Worm (Caenorhabditis elegans): ENCODE data around the gene Y49A3A.4.

Y49A3A.4 gene

ce11 chrV:14320730-14321319 lies 37.9 kb downstream of the Y49A3A.4 start (continued):
- TF ChIP-seq fkh-3 (tag; optimal IDR thresholded peaks at IDR 0.05) (no peak), pbrm-1 (GFP tag; IDR thresholded peaks at IDR 0.05) (0 out of 2 replicates have a peak, but pooled peaks have one; percentile 14), madf-3 (GFP tag; IDR thresholded peaks at IDR 0.05) (no peak), ceh-40 (GFP tag; IDR thresholded peaks at IDR 0.05) (no peak), aptf-2 (GFP tag; conservative IDR thresholded peaks at IDR 0.05) (no peak), let-526 (GFP tag; IDR thresholded peaks at IDR 0.05) (no peak), ccch-3 (GFP tag; optimal IDR thresholded peaks at IDR 0.05) (no peak), B0336.3 (GFP tag; IDR thresholded peaks at IDR 0.05) (peak; percentile 31; the same call in 1 of the 2 replicates), nhr-120 (GFP tag; IDR thresholded peaks at IDR 0.05) (no peak)

ce11 chrV:14320246-14320645 lies 38.4 kb downstream of the Y49A3A.4 start, which contains the start of gene F47B8.14:
F47B8.14 (plus strand) TSS chrV:14320546.
- TF ChIP-seq atf-7 (tag; optimal IDR thresholded peaks at IDR 0.05) = no peak
- no peak for TF ChIP-seq F39B2.1 (GFP tag; IDR thresholded peaks at IDR 0.05)
- no peak for TF ChIP-seq chd-7 (tag; optimal IDR thresholded peaks at IDR 0.05)
- TF ChIP-seq rcor-1 (GFP tag; IDR thresholded peaks at IDR 0.05) = no peak
- no peak for TF ChIP-seq D2030.7 (GFP tag; IDR thresholded peaks at IDR 0.05)
- no peak for TF ChIP-seq sdz-38 (tag; optimal IDR thresholded peaks at IDR 0.05)
- no peak for TF ChIP-seq madf-3 (GFP tag; IDR thresholded peaks at IDR 0.05)
- TF ChIP-seq F52B5.7 (tag; optimal IDR thresholded peaks at IDR 0.05) = no peak
- TF ChIP-seq F49E8.2 (tag; optimal IDR thresholded peaks at IDR 0.05; ENCODE audit: insufficient read depth) = no peak
- no peak for TF ChIP-seq die-1 (tag; optimal IDR thresholded peaks at IDR 0.05)

DNA sequence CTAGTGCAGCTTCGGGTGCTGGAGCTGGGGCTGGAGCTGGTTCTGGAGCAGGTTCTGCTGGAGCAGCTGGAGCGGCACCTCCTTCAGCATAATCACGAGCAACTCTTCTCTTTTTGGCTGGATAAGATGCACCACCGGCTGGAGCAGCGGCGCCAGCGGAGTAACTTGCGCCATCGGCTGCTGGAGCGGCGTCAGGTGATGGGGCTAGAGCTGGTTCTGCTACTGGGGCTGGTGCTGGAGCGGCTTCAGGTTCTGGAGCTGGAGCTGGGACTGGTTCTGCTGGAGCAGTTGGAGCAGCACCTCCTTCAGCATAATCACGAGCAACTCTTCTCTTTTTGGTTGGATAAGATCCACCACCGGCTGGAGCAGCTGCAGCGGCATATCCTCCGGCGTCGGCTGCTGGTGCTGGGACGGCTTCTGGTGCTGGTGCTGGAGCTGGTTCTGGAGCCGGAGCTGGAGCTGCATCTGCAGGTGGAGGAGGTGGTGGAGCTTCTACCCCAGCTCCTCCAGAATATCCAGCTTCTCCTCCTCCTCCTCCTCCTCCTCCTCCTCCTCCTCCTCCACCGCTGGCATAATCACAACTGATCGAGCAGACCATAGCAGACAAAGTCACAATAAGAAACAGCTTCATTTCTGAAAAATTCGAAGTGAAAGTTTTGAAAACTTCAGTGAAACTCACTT lies 39.4 kb downstream of the Y49A3A.4 start, which contains the start of gene F47B8.13:
Gene F47B8.13, minus strand, starts transcription at position 631 of the 681 bp plus-strand sequence.
- peak; percentile 95 for TF ChIP-seq egrh-3 (GFP tag; IDR thresholded peaks at IDR 0.05)
- peak; percentile 95 for TF ChIP-seq zfh-2 (GFP tag; conservative IDR thresholded peaks at IDR 0.05)
- TF ChIP-seq ztf-28 (GFP tag; IDR thresholded peaks at IDR 0.05) = peak; percentile 4; the same call in 1 of the 2 replicates
- TF ChIP-seq madf-8 (GFP tag; conservative IDR thresholded peaks at IDR 0.05) = no peak
- no peak for TF ChIP-seq F39B2.1 (GFP tag; IDR thresholded peaks at IDR 0.05)
- peak; percentile 8 for TF ChIP-seq ceh-79 (tag; optimal IDR thresholded peaks at IDR 0.05)

DNA sequence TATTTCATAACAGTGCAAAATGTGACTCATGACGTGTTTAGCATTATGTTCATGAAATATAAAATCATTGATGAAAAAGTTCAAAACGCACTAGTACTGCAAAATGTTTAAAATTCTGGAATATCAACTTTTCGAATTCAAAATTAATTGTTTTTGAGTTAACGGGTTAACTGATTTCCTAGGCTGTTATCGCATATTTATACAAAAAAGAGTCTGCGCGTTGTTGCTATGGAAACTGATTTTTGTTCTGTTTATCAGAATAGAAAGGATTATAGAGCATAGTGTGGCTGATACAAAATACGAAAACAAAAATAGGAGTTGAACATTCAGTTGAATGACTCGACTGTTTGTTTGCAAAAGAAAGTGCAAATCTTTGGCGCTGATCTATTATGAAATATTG lies 41.1 kb downstream of the Y49A3A.4 start:
- no peak for TF ChIP-seq Y67H2A.10 (GFP tag; conservative IDR thresholded peaks at IDR 0.05)
- no peak for TF ChIP-seq B0336.3 (GFP tag; IDR thresholded peaks at IDR 0.05)
- TF ChIP-seq Y53G8AR.9 (GFP tag; conservative IDR thresholded peaks at IDR 0.05) = no peak
- no peak for TF ChIP-seq cebp-1 (GFP tag; IDR thresholded peaks at IDR 0.05)
- peak; percentile 1 for TF ChIP-seq cebp-1 (tag; optimal IDR thresholded peaks at IDR 0.05)
- no peak for TF ChIP-seq hlh-26 (GFP tag; conservative IDR thresholded peaks at IDR 0.05)
- no peak for TF ChIP-seq F33H1.4 (GFP tag; IDR thresholded peaks at IDR 0.05)

DNA sequence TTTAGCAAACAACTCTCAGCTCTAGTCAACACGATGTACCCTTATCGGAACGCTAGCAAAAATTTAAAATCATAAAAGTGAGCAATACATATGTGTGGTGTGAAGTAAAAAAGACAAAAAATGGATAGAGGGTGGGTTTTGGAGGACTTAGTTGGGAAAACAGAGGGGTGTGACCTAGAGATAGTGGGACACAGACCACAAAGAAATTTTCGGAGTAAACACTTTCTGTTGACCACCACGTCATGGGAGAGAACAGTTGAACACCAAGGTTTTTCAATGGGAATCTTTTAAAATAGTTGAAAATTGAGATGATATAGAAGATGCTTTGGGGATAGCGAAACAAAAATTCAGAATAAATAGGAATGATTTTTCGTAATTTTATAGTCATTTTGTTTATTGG lies 41.5 kb downstream of the Y49A3A.4 start:
- no peak for TF ChIP-seq ztf-6 (GFP tag; IDR thresholded peaks at IDR 0.05)
- TF ChIP-seq Y67H2A.10 (GFP tag; conservative IDR thresholded peaks at IDR 0.05) = no peak
- TF ChIP-seq nhr-120 (GFP tag; IDR thresholded peaks at IDR 0.05) = no peak
- no peak for TF ChIP-seq let-607 (tag; optimal IDR thresholded peaks at IDR 0.05)
- TF ChIP-seq hrde-1 (tag; optimal IDR thresholded peaks at IDR 0.05; ENCODE audit: borderline replicate concordance) = no peak
- TF ChIP-seq Y56A3A.18 (GFP tag; IDR thresholded peaks at IDR 0.05) = no peak
- TF ChIP-seq pha-4 (tag; optimal IDR thresholded peaks at IDR 0.05) = no peak
- TF ChIP-seq sptf-2 (GFP tag; optimal IDR thresholded peaks at IDR 0.05) = no peak
- no peak for TF ChIP-seq Y95B8A.8 (GFP tag; IDR thresholded peaks at IDR 0.05)
- no peak for TF ChIP-seq die-1 (tag; optimal IDR thresholded peaks at IDR 0.05)
- TF ChIP-seq T07F8.4 (tag; optimal IDR thresholded peaks at IDR 0.05) = no peak
